Fruit fly (Drosophila melanogaster) whole organism, prepupa: ENCODE results near the gene Cyp4ac2.

Experiments
- Blimp-1 ChIP-seq: fragments of 200-800 bp; sonication (Bioruptor generic); optimal IDR thresholded peaks from 3 replicates; lab custom pipeline; 2017; ENCODE audit warnings: missing biosample characterization, missing genetic modification characterization, mild to moderate bottlenecking, moderate library complexity, missing genetic modification reagents
- CG10669 ChIP-seq: fragments of 200-800 bp; sonication (Bioruptor generic); optimal IDR thresholded peaks from 3 replicates; lab custom pipeline; 2018; ENCODE audit warnings: missing biosample characterization, mild to moderate bottlenecking, missing genetic modification characterization, moderate library complexity
- CG11294 ChIP-seq: fragments of 200-800 bp; sonication (Bioruptor generic); IDR thresholded peaks from 2 replicates; pipeline ENCODE4 v1.3.6; 2022; ENCODE audit warnings: missing biosample characterization, missing genetic modification characterization
- CG11762 ChIP-seq: fragments of 200-800 bp; sonication (Bioruptor generic); optimal IDR thresholded peaks from 3 replicates; lab custom pipeline; 2016; ENCODE audit warnings: missing biosample characterization, missing genetic modification characterization; ENCODE audit not compliant: insufficient read depth
- CG11902 ChIP-seq: fragments of 200-800 bp; sonication (Bioruptor generic); optimal IDR thresholded peaks from 3 replicates; lab custom pipeline; 2016; ENCODE audit warnings: missing biosample characterization, missing genetic modification characterization
- CG15336 ChIP-seq: fragments of 200-800 bp; sonication (Bioruptor generic); IDR thresholded peaks from 2 replicates; pipeline ENCODE4 v1.3.6; 2022; ENCODE audit warnings: missing biosample characterization, missing genetic modification characterization
- CG1621 ChIP-seq: fragments of 200-800 bp; sonication (Bioruptor generic); optimal IDR thresholded peaks from 3 replicates; lab custom pipeline; 2018; ENCODE audit warnings: missing biosample characterization, mild to moderate bottlenecking, missing genetic modification characterization
- CG3032 ChIP-seq: fragments of 200-800 bp; optimal IDR thresholded peaks from 2 replicates; lab custom pipeline; 2019; ENCODE audit warnings: missing biosample characterization, mild to moderate bottlenecking, missing genetic modification characterization, moderate library complexity
- CG31627 ChIP-seq: fragments of 200-800 bp; sonication (Bioruptor generic); optimal IDR thresholded peaks from 3 replicates; lab custom pipeline; 2016; ENCODE audit warnings: missing biosample characterization, missing genetic modification characterization
- CG34406 ChIP-seq: fragments of 200-800 bp; sonication (Bioruptor generic); optimal IDR thresholded peaks from 3 replicates; lab custom pipeline; 2016; ENCODE audit warnings: missing biosample characterization, missing genetic modification characterization
- CG3919 ChIP-seq: fragments of 200-800 bp; sonication (Bioruptor generic); optimal IDR thresholded peaks from 3 replicates; lab custom pipeline; 2016; ENCODE audit warnings: missing biosample characterization, missing genetic modification characterization
- CG4318 ChIP-seq: fragments of 200-800 bp; sonication (Bioruptor generic); optimal IDR thresholded peaks from 3 replicates; lab custom pipeline; 2017; ENCODE audit warnings: missing biosample characterization, mild to moderate bottlenecking, missing genetic modification characterization
- CG6276 ChIP-seq: fragments of 200-800 bp; sonication (Bioruptor generic); optimal IDR thresholded peaks from 2 replicates; lab custom pipeline; 2017; ENCODE audit warnings: missing biosample characterization, mild to moderate bottlenecking, missing genetic modification characterization
- CG6808 ChIP-seq: fragments of 200-800 bp; sonication (Bioruptor generic); optimal IDR thresholded peaks from 3 replicates; lab custom pipeline; 2017; ENCODE audit warnings: missing biosample characterization, missing genetic modification characterization, mild to moderate bottlenecking, moderate library complexity, missing genetic modification reagents
- CG6854 ChIP-seq: fragments of 200-800 bp; sonication (Bioruptor generic); optimal IDR thresholded peaks from 2 replicates; lab custom pipeline; 2017; ENCODE audit warnings: missing biosample characterization, mild to moderate bottlenecking, missing genetic modification characterization
- CG7368 ChIP-seq: fragments of 200-800 bp; sonication (Bioruptor generic); optimal IDR thresholded peaks from 3 replicates; lab custom pipeline; 2016; ENCODE audit warnings: missing biosample characterization, missing genetic modification characterization
- CG8119 ChIP-seq: fragments of 200-800 bp; sonication (Bioruptor generic); IDR thresholded peaks from 3 replicates; pipeline ENCODE4 v1.3.6; 2022; ENCODE audit warnings: missing biosample characterization, missing genetic modification characterization
- CG8319 ChIP-seq: fragments of 200-800 bp; sonication (Bioruptor generic); optimal IDR thresholded peaks from 3 replicates; lab custom pipeline; 2016; ENCODE audit warnings: missing biosample characterization, missing genetic modification characterization
- CG8632 ChIP-seq: fragments of 200-800 bp; sonication (Bioruptor generic); optimal IDR thresholded peaks from 3 replicates; lab custom pipeline; 2016; ENCODE audit warnings: missing biosample characterization, missing genetic modification characterization
- CG9139 ChIP-seq: fragments of 200-800 bp; sonication (Bioruptor generic); optimal IDR thresholded peaks from 3 replicates; lab custom pipeline; 2017; ENCODE audit warnings: missing biosample characterization, mild to moderate bottlenecking, missing genetic modification characterization
- Eip75B ChIP-seq: fragments of 200-800 bp; sonication (Bioruptor generic); optimal IDR thresholded peaks from 3 replicates; lab custom pipeline; 2016; ENCODE audit warnings: missing biosample characterization, missing genetic modification characterization
- Eip78C ChIP-seq: fragments of 200-800 bp; sonication (Bioruptor generic); peaks from one replicate; lab custom pipeline; 2016; ENCODE audit warnings: missing biosample characterization, missing genetic modification characterization
- Eip93F ChIP-seq: fragments of 200-800 bp; sonication (Bioruptor generic); optimal IDR thresholded peaks from 2 replicates; lab custom pipeline; 2016; ENCODE audit warnings: missing biosample characterization, mild to moderate bottlenecking, missing genetic modification characterization
- Ets21C ChIP-seq: fragments of 200-800 bp; sonication (Bioruptor generic); optimal IDR thresholded peaks from 3 replicates; lab custom pipeline; 2016; ENCODE audit warnings: missing biosample characterization, missing genetic modification characterization
- Ets96B ChIP-seq: fragments of 200-800 bp; optimal IDR thresholded peaks from 2 replicates; lab custom pipeline; 2019; ENCODE audit warnings: missing biosample characterization, mild to moderate bottlenecking, missing genetic modification characterization, moderate library complexity
- Gug ChIP-seq: fragments of 200-800 bp; sonication (Bioruptor generic); IDR thresholded peaks from 2 replicates; pipeline ENCODE4 v1.3.6; 2022; ENCODE audit warnings: missing biosample characterization, missing genetic modification characterization
- Hr38 ChIP-seq: sonication (Bioruptor generic); optimal IDR thresholded peaks from 2 replicates; lab custom pipeline; 2016; ENCODE audit warnings: missing biosample characterization, missing genetic modification characterization
- Hr39 ChIP-seq: fragments of 200-800 bp; sonication (Bioruptor generic); optimal IDR thresholded peaks from 2 replicates; lab custom pipeline; 2016; ENCODE audit warnings: missing biosample characterization, missing genetic modification characterization
- Hr4 ChIP-seq: fragments of 200-800 bp; sonication (Bioruptor generic); optimal IDR thresholded peaks from 3 replicates; lab custom pipeline; 2016; ENCODE audit warnings: missing biosample characterization, missing genetic modification characterization
- Lpt ChIP-seq: fragments of 200-800 bp; sonication (Bioruptor generic); optimal IDR thresholded peaks from 3 replicates; lab custom pipeline; 2016; ENCODE audit warnings: missing biosample characterization, missing genetic modification characterization
- Met ChIP-seq: fragments of 200-800 bp; sonication (Bioruptor generic); optimal IDR thresholded peaks from 3 replicates; lab custom pipeline; 2016; ENCODE audit warnings: missing biosample characterization, missing genetic modification characterization
- OdsH ChIP-seq: fragments of 200-800 bp; sonication (Bioruptor generic); optimal IDR thresholded peaks from 3 replicates; lab custom pipeline; 2016; ENCODE audit warnings: missing biosample characterization, missing genetic modification characterization
- Smox ChIP-seq: fragments of 200-800 bp; sonication (Bioruptor generic); optimal IDR thresholded peaks from 3 replicates; lab custom pipeline; 2016; ENCODE audit warnings: missing biosample characterization, missing genetic modification characterization
- Sox102F ChIP-seq: fragments of 200-800 bp; sonication (Bioruptor generic); optimal IDR thresholded peaks from 2 replicates; lab custom pipeline; 2016; ENCODE audit warnings: missing biosample characterization, mild to moderate bottlenecking, missing genetic modification characterization
- Sox15 ChIP-seq: fragments of 200-800 bp; sonication (Bioruptor generic); optimal IDR thresholded peaks from 3 replicates; lab custom pipeline; 2016; ENCODE audit warnings: missing biosample characterization, missing genetic modification characterization
- achi ChIP-seq: fragments of 200-800 bp; sonication (Bioruptor generic); optimal IDR thresholded peaks from 3 replicates; lab custom pipeline; 2016; ENCODE audit warnings: missing biosample characterization, missing genetic modification characterization
- acj6 ChIP-seq: fragments of 200-800 bp; sonication (Bioruptor generic); optimal IDR thresholded peaks from 3 replicates; lab custom pipeline; 2016; ENCODE audit warnings: missing biosample characterization, missing genetic modification characterization
- dac ChIP-seq: fragments of 200-800 bp; sonication (Bioruptor generic); optimal IDR thresholded peaks from 2 replicates; lab custom pipeline; 2017; ENCODE audit warnings: missing biosample characterization, mild to moderate bottlenecking, missing genetic modification characterization
- dsx ChIP-seq: fragments of 200-800 bp; optimal IDR thresholded peaks from 3 replicates; lab custom pipeline; 2019; ENCODE audit warnings: missing biosample characterization, mild to moderate bottlenecking, missing genetic modification characterization, moderate library complexity; ENCODE audit not compliant: poor library complexity, severe bottlenecking
- esn ChIP-seq: fragments of 200-800 bp; sonication (Bioruptor generic); optimal IDR thresholded peaks from 2 replicates; lab custom pipeline; 2016; ENCODE audit warnings: missing biosample characterization, mild to moderate bottlenecking, missing genetic modification characterization, moderate library complexity
- fd59A ChIP-seq: fragments of 200-800 bp; sonication (Bioruptor generic); optimal IDR thresholded peaks from 2 replicates; lab custom pipeline; 2017; ENCODE audit warnings: missing biosample characterization, mild to moderate bottlenecking, missing genetic modification characterization, missing genetic modification reagents
- fd85E ChIP-seq: fragments of 200-800 bp; sonication (Bioruptor generic); optimal IDR thresholded peaks from 3 replicates; lab custom pipeline; 2016; ENCODE audit warnings: missing biosample characterization, missing genetic modification characterization
- fkh ChIP-seq: fragments of 200-800 bp; sonication (Bioruptor generic); optimal IDR thresholded peaks from 3 replicates; lab custom pipeline; 2017; ENCODE audit warnings: missing biosample characterization, mild to moderate bottlenecking, missing genetic modification characterization, moderate library complexity
- lz ChIP-seq: fragments of 200-800 bp; sonication (Bioruptor generic); optimal IDR thresholded peaks from 3 replicates; lab custom pipeline; 2016; ENCODE audit warnings: missing biosample characterization, missing genetic modification characterization
- net ChIP-seq: fragments of 200-800 bp; sonication (Bioruptor generic); optimal IDR thresholded peaks from 3 replicates; lab custom pipeline; 2016; ENCODE audit warnings: missing biosample characterization, missing genetic modification characterization
- pdm3 ChIP-seq: fragments of 200-800 bp; sonication (Bioruptor generic); optimal IDR thresholded peaks from 3 replicates; lab custom pipeline; 2016; ENCODE audit warnings: missing biosample characterization, missing genetic modification characterization
- spab ChIP-seq: fragments of 200-800 bp; sonication (Bioruptor generic); optimal IDR thresholded peaks from 2 replicates; lab custom pipeline; 2017; ENCODE audit warnings: missing biosample characterization, mild to moderate bottlenecking, missing genetic modification characterization, missing genetic modification reagents
- svp ChIP-seq: fragments of 200-800 bp; sonication (Bioruptor generic); peaks from one replicate; lab custom pipeline; 2016; ENCODE audit warnings: missing biosample characterization, missing genetic modification characterization

The Cyp4ac2 gene

dm6 chr2L:5260267-5260666 lies 5.9 kb upstream of the Cyp4ac2 start:
- TF ChIP-seq esn (GFP tag; lab: Kevin White, UChicago) (no peak), Gug (GFP tag; lab: Robert Waterston, UW) (no peak), Eip78C (GFP tag; lab: Kevin White, UChicago) (peak; percentile 29)
- TF ChIP-seq, all 60 proteins: peak for 1

- TF ChIP-seq acj6 (GFP tag; lab: Kevin White, UChicago): peak; percentile 85
- peak; percentile 82 for TF ChIP-seq CG34406 (GFP tag; lab: Kevin White, UChicago)
- TF ChIP-seq Eip93F (GFP tag; lab: Kevin White, UChicago): peak; percentile 80
- no peak for TF ChIP-seq fkh (GFP tag; lab: Kevin White, UChicago)
- peak; percentile 9 for TF ChIP-seq dac
- no peak for TF ChIP-seq Hr38 (GFP tag; lab: Kevin White, UChicago)
- TF ChIP-seq Blimp-1 (GFP tag; lab: Kevin White, UChicago): peak; percentile 67
- TF ChIP-seq CG6854 (GFP tag; lab: Kevin White, UChicago): peak; percentile 80
- TF ChIP-seq Sox15 (GFP tag; lab: Kevin White, UChicago): peak; percentile 53
- peak; percentile 93 for TF ChIP-seq Sox102F (GFP tag; lab: Kevin White, UChicago)
- TF ChIP-seq Hr39 (GFP tag; lab: Kevin White, UChicago): peak; percentile 90
- peak; percentile 84 for TF ChIP-seq CG10669 (GFP tag; lab: Kevin White, UChicago)
- peak; percentile 92 for TF ChIP-seq Eip75B (GFP tag; lab: Kevin White, UChicago)
- peak; percentile 94 for TF ChIP-seq Met (GFP tag; lab: Kevin White, UChicago)
- peak; percentile 51 for TF ChIP-seq Hr4
- TF ChIP-seq CG11762: peak; percentile 84
- peak; percentile 90 for TF ChIP-seq lz
- TF ChIP-seq pdm3 (GFP tag; lab: Kevin White, UChicago): peak; percentile 83
- TF ChIP-seq dsx (GFP tag; lab: Kevin White, UChicago): peak; percentile 90
- peak; percentile 75 for TF ChIP-seq Ets21C (GFP tag; lab: Kevin White, UChicago)
- TF ChIP-seq CG8119 (GFP tag; lab: Robert Waterston, UW): peak; percentile 87
- peak; percentile 86 for TF ChIP-seq CG9139 (GFP tag; lab: Kevin White, UChicago)
- peak; percentile 89 for TF ChIP-seq CG1621 (tag; lab: Kevin White, UChicago)
- TF ChIP-seq Smox (GFP tag; lab: Kevin White, UChicago): peak; percentile 90
- peak; percentile 80 for TF ChIP-seq CG8632 (GFP tag; lab: Kevin White, UChicago)
- TF ChIP-seq esn (GFP tag; lab: Kevin White, UChicago): peak; percentile 92
- TF ChIP-seq net (GFP tag; lab: Kevin White, UChicago): peak; percentile 89
- peak; percentile 81 for TF ChIP-seq CG8319 (GFP tag; lab: Kevin White, UChicago)
- TF ChIP-seq OdsH (GFP tag; lab: Kevin White, UChicago): peak; percentile 76
- peak; percentile 53 for TF ChIP-seq CG11902 (GFP tag; lab: Kevin White, UChicago)
- peak; percentile 81 for TF ChIP-seq fd59A (GFP tag; lab: Kevin White, UChicago)
- TF ChIP-seq CG31627: peak; percentile 87
- peak; percentile 72 for TF ChIP-seq CG7368 (GFP tag; lab: Kevin White, UChicago)
- peak; percentile 81 for TF ChIP-seq CG15336 (GFP tag; lab: Robert Waterston, UW)
- TF ChIP-seq svp: peak; percentile 95
- TF ChIP-seq fd85E: no peak
- peak; percentile 59 for TF ChIP-seq CG11294
- TF ChIP-seq CG4318 (GFP tag; lab: Kevin White, UChicago): peak; percentile 35
- TF ChIP-seq achi: peak; percentile 84
- TF ChIP-seq spab: peak; percentile 89
- peak; percentile 75 for TF ChIP-seq CG6276 (GFP tag; lab: Kevin White, UChicago)
- peak; percentile 90 for TF ChIP-seq Ets96B (tag; lab: Kevin White, UChicago)
- peak; percentile 89 for TF ChIP-seq CG3919 (GFP tag; lab: Kevin White, UChicago)
- peak; percentile 66; the same call in 1 of the 2 replicates for TF ChIP-seq Gug (GFP tag; lab: Robert Waterston, UW)
- TF ChIP-seq Lpt (GFP tag; lab: Kevin White, UChicago): peak; percentile 74
- peak; percentile 86 for TF ChIP-seq CG3032 (tag; lab: Kevin White, UChicago)
- peak; percentile 89 for TF ChIP-seq CG6808 (GFP tag; lab: Kevin White, UChicago)
These were observed 4.8 kb upstream of the Cyp4ac2 start for dm6 chr2L:5261223-5261984.
